Worm (Caenorhabditis elegans) whole organism, L2 larva: Measurements from ENCODE around the gene F13E9.13.

Source experiments
- Y55F3AM.14 ChIP-seq: fragments of 200-800 bp; sonication (Bioruptor generic); optimal IDR thresholded peaks from 2 replicates; lab custom pipeline; 2018; ENCODE audit warnings: mild to moderate bottlenecking, missing genetic modification characterization, missing compliant biosample characterization
- alr-1 ChIP-seq: fragments of 150-350 bp; optimal IDR thresholded peaks from 2 replicates; lab custom pipeline; 2014; ENCODE audit warnings: missing biosample characterization, missing genetic modification characterization
- nhr-237 ChIP-seq: fragments of 150-350 bp; optimal IDR thresholded peaks from 2 replicates; lab custom pipeline; 2014; ENCODE audit warnings: missing biosample characterization, missing genetic modification characterization
- snpc-4 ChIP-seq: fragments of 150-350 bp; optimal IDR thresholded peaks from 2 replicates; lab custom pipeline; 2014; ENCODE audit warnings: missing biosample characterization, missing genetic modification characterization

ce11 chrIV:10876844-10877243, 4.5 kb upstream of the F13E9.13 start, which contains the start of gene fipr-14:
- no peak for TF ChIP-seq alr-1 (tag; lab: Kevin White, UChicago)
- TF ChIP-seq nhr-237 (tag; lab: Kevin White, UChicago), result no peak
- no peak for TF ChIP-seq snpc-4 (tag; lab: Kevin White, UChicago)
- TF ChIP-seq Y55F3AM.14, result no peak
